Fruit fly (Drosophila melanogaster): ENCODE measurements around the gene sosie.

DNA sequence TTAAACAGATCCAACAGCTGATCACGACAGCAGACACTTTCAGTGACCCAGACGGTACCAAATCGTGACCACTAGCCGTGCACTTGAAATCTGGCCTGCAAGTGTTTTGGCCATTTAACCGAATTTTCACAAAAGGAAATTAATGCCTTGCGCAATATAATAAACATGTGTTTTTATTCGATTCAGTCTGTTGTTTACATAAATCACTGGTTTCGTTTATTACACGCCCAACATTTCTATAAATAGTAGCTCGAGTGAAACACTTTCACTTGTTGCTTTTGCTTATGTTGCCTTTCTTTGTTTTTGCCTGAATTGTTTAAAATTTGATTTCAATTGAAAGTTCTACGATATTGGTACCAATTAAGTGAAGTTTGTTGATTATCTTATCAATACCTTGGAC lies 21.4 kb upstream of the sosie start:
- TF ChIP-seq CTCF (optimal IDR thresholded peaks at IDR 0.05), result no peak
- TF ChIP-seq CG8478 (optimal IDR thresholded peaks at IDR 0.05), result no peak
